Worm (Caenorhabditis elegans) whole organism, midembryonic: Measurements from ENCODE around the gene F15D4.6.

Source experiments
- T22C8.4 ChIP-seq: fragments of 200-800 bp; sonication (Bioruptor generic); IDR thresholded peaks from 2 replicates; pipeline ENCODE4 v1.3.6; 2022; ENCODE audit warnings: missing genetic modification characterization, missing compliant biosample characterization
- cog-1 ChIP-seq: sonication (generic microtip); optimal IDR thresholded peaks from 2 replicates; lab custom pipeline; 2016; ENCODE audit warnings: missing genetic modification characterization, missing compliant biosample characterization
- flt-1 ChIP-seq: fragments of 200-800 bp; sonication (Bioruptor generic); IDR thresholded peaks from 2 replicates; pipeline ENCODE4 v1.3.6; 2022; ENCODE audit warnings: missing genetic modification characterization, missing compliant biosample characterization
- klf-2 ChIP-seq: fragments of 200-800 bp; sonication (Bioruptor generic); conservative IDR thresholded peaks from 2 replicates; pipeline ENCODE4 v1.3.6; 2022; ENCODE audit warnings: missing genetic modification reagents, missing genetic modification characterization, missing compliant biosample characterization
- med-1 ChIP-seq: sonication (generic microtip); optimal IDR thresholded peaks from 2 replicates; lab custom pipeline; 2017; ENCODE audit warnings: missing genetic modification characterization, mild to moderate bottlenecking, missing compliant biosample characterization, antibody characterized with exemption, missing genetic modification reagents; ENCODE audit not compliant: insufficient read depth
- ref-1 ChIP-seq: fragments of 200-800 bp; sonication (Bioruptor generic); conservative IDR thresholded peaks from 2 replicates; pipeline ENCODE4 v1.3.6; 2022; ENCODE audit warnings: missing genetic modification reagents, missing genetic modification characterization, missing compliant biosample characterization
- tab-1 ChIP-seq: fragments of 200-800 bp; sonication (Bioruptor generic); IDR thresholded peaks from 2 replicates; pipeline ENCODE4 v1.3.6; 2022; ENCODE audit warnings: missing genetic modification characterization, missing compliant biosample characterization
- ztf-23 ChIP-seq: fragments of 200-800 bp; sonication (Bioruptor generic); IDR thresholded peaks from 2 replicates; pipeline ENCODE4 v1.3.6; 2022; ENCODE audit warnings: missing genetic modification reagents, missing genetic modification characterization, missing compliant biosample characterization
- ztf-29 ChIP-seq: fragments of 200-800 bp; sonication (Bioruptor generic); IDR thresholded peaks from 2 replicates; pipeline ENCODE4 v1.3.6; 2022; ENCODE audit warnings: missing genetic modification reagents, missing genetic modification characterization, missing compliant biosample characterization

- TF ChIP-seq tab-1 (GFP tag; lab: Robert Waterston, UW): no peak
- TF ChIP-seq flt-1 (GFP tag; lab: Robert Waterston, UW): no peak
- no peak for TF ChIP-seq ztf-29 (GFP tag; lab: Robert Waterston, UW)
- TF ChIP-seq klf-2 (GFP tag; lab: Robert Waterston, UW): no peak
- no peak for TF ChIP-seq T22C8.4 (GFP tag; lab: Robert Waterston, UW)
- TF ChIP-seq ref-1: no peak
- no peak for TF ChIP-seq med-1 (GFP tag; lab: Kevin White, UChicago)
- TF ChIP-seq ztf-23 (GFP tag; lab: Robert Waterston, UW): no peak
- no peak for TF ChIP-seq cog-1 (tag; lab: Kevin White, UChicago)
These were observed 41.7 kb downstream of the F15D4.6 start for ce11 chrII:13290518-13291286.
